Worm (Caenorhabditis elegans) whole organism, L1 larva: ENCODE measurements around the gene klp-13.

Experiments
- ceh-90 ChIP-seq: sonication (generic microtip); optimal IDR thresholded peaks from 2 replicates; lab custom pipeline; 2016; ENCODE audit warnings: missing genetic modification characterization, missing compliant biosample characterization
- fkh-10 ChIP-seq: sonication (generic microtip); optimal IDR thresholded peaks from 2 replicates; lab custom pipeline; 2017; ENCODE audit warnings: missing biosample characterization, missing genetic modification reagents, missing genetic modification characterization
- fos-1 ChIP-seq: fragments of 150-350 bp; optimal IDR thresholded peaks from 2 replicates; lab custom pipeline; 2014; ENCODE audit warnings: missing biosample characterization, missing genetic modification characterization
- nhr-76 ChIP-seq: sonication (generic microtip); optimal IDR thresholded peaks from 2 replicates; lab custom pipeline; 2017; ENCODE audit warnings: missing biosample characterization, missing genetic modification characterization
- unc-30 ChIP-seq: sonication (generic microtip); optimal IDR thresholded peaks from 2 replicates; lab custom pipeline; 2017; ENCODE audit warnings: missing biosample characterization, missing genetic modification characterization

ce11 chrX:5987910-5988309 lies 3.1 kb downstream of the klp-13 start:
- TF ChIP-seq fkh-10 (GFP tag; lab: Kevin White, UChicago): peak; percentile 4
- no peak for TF ChIP-seq unc-30
- no peak for TF ChIP-seq nhr-76 (tag; lab: Kevin White, UChicago)
- TF ChIP-seq fos-1 (tag; lab: Kevin White, UChicago): no peak
- TF ChIP-seq ceh-90 (tag; lab: Kevin White, UChicago): no peak
